Fruit fly (Drosophila melanogaster): ENCODE measurements around the gene CG18661.

- TF ChIP-seq CG8478 (optimal IDR thresholded peaks at IDR 0.05), result no peak
- no peak for TF ChIP-seq CTCF (optimal IDR thresholded peaks at IDR 0.05)
These were observed 34.3 kb downstream of the CG18661 start, which contains the start of gene CG9582 for dm6 chr2L:9031736-9032135.
